Worm (Caenorhabditis elegans): Measurements from ENCODE around the gene C02B8.7.
A peak's percentile ranks its signal among the peaks of the same experiment; 100 is the strongest.

C02B8.7 gene

ce11 chrX:8137779-8138178 is at the start of gene C02B8.7:
Gene C02B8.7, minus strand, starts transcription at chrX:8137879.
- no peak for TF ChIP-seq cog-1 (tag; optimal IDR thresholded peaks at IDR 0.05)
- no peak for TF ChIP-seq klf-2 (GFP tag; conservative IDR thresholded peaks at IDR 0.05)
- TF ChIP-seq ref-1 (GFP tag; conservative IDR thresholded peaks at IDR 0.05), result no peak
- no peak for TF ChIP-seq med-1 (GFP tag; optimal IDR thresholded peaks at IDR 0.05; ENCODE audit: insufficient read depth)
- no peak for TF ChIP-seq tab-1 (GFP tag; IDR thresholded peaks at IDR 0.05)
- no peak for TF ChIP-seq T22C8.4 (GFP tag; IDR thresholded peaks at IDR 0.05)
- no peak for TF ChIP-seq ztf-29 (GFP tag; IDR thresholded peaks at IDR 0.05)
- no peak for TF ChIP-seq flt-1 (GFP tag; IDR thresholded peaks at IDR 0.05)
- TF ChIP-seq ztf-23 (GFP tag; IDR thresholded peaks at IDR 0.05), result no peak

- no peak for TF ChIP-seq T22C8.4 (GFP tag; IDR thresholded peaks at IDR 0.05)
- TF ChIP-seq tab-1 (GFP tag; IDR thresholded peaks at IDR 0.05), result no peak
- no peak for TF ChIP-seq cog-1 (tag; optimal IDR thresholded peaks at IDR 0.05)
- no peak for TF ChIP-seq ztf-23 (GFP tag; IDR thresholded peaks at IDR 0.05)
- no peak for TF ChIP-seq ref-1 (GFP tag; conservative IDR thresholded peaks at IDR 0.05)
- TF ChIP-seq ztf-29 (GFP tag; IDR thresholded peaks at IDR 0.05), result no peak
- no peak for TF ChIP-seq flt-1 (GFP tag; IDR thresholded peaks at IDR 0.05)
- no peak for TF ChIP-seq med-1 (GFP tag; optimal IDR thresholded peaks at IDR 0.05; ENCODE audit: insufficient read depth)
Observed at ce11 chrX:8185037-8185436, 47.4 kb upstream of the C02B8.7 start, which contains the start of gene C17H11.5. Gene C17H11.5, minus strand, starts transcription at chrX:8185137.

ce11 chrX:8181590-8182311 is 44.1 kb upstream of the C02B8.7 start, which contains the start of gene C17H11.4:
Gene C17H11.4, minus strand, starts transcription at chrX:8181640.
- peak; percentile 75; the same call in 1 of the 2 replicates for TF ChIP-seq tab-1 (GFP tag; IDR thresholded peaks at IDR 0.05)
- TF ChIP-seq klf-2 (GFP tag; conservative IDR thresholded peaks at IDR 0.05), result peak; percentile 67; the same call in 1 of the 2 replicates
- TF ChIP-seq T22C8.4 (GFP tag; IDR thresholded peaks at IDR 0.05), result 0 out of 2 replicates have a peak, but pooled peaks have one; percentile 10
- TF ChIP-seq ref-1 (GFP tag; conservative IDR thresholded peaks at IDR 0.05), result peak; percentile 34; the same call in 1 of the 2 replicates
- TF ChIP-seq ztf-23 (GFP tag; IDR thresholded peaks at IDR 0.05), result peak; percentile 79
- TF ChIP-seq flt-1 (GFP tag; IDR thresholded peaks at IDR 0.05), result peak; percentile 86

- TF ChIP-seq ztf-23 (GFP tag; IDR thresholded peaks at IDR 0.05) (no peak), flt-1 (GFP tag; IDR thresholded peaks at IDR 0.05) (no peak), ref-1 (GFP tag; conservative IDR thresholded peaks at IDR 0.05) (no peak)
Observed at ce11 chrX:8173610-8174009, 35.9 kb upstream of the C02B8.7 start, which contains the start of gene C17H11.1. Gene C17H11.1, plus strand, starts transcription at chrX:8173910.

ce11 chrX:8169534-8169933 is 31.9 kb upstream of the C02B8.7 start, which contains the start of gene C17H11.2:
Gene C17H11.2, plus strand, starts transcription at chrX:8169930.
- TF ChIP-seq ref-1 (GFP tag; conservative IDR thresholded peaks at IDR 0.05) (no peak), flt-1 (GFP tag; IDR thresholded peaks at IDR 0.05) (no peak), tab-1 (GFP tag; IDR thresholded peaks at IDR 0.05) (no peak), T22C8.4 (GFP tag; IDR thresholded peaks at IDR 0.05) (no peak), med-1 (GFP tag; optimal IDR thresholded peaks at IDR 0.05; ENCODE audit: insufficient read depth) (no peak), klf-2 (GFP tag; conservative IDR thresholded peaks at IDR 0.05) (no peak), ztf-29 (GFP tag; IDR thresholded peaks at IDR 0.05) (no peak), ztf-23 (GFP tag; IDR thresholded peaks at IDR 0.05) (no peak), cog-1 (tag; optimal IDR thresholded peaks at IDR 0.05) (no peak)

- no peak for TF ChIP-seq ref-1 (GFP tag; conservative IDR thresholded peaks at IDR 0.05)
- TF ChIP-seq tab-1 (GFP tag; IDR thresholded peaks at IDR 0.05), result no peak
- TF ChIP-seq flt-1 (GFP tag; IDR thresholded peaks at IDR 0.05), result peak; percentile 26; the same call in 1 of the 2 replicates
- TF ChIP-seq T22C8.4 (GFP tag; IDR thresholded peaks at IDR 0.05), result 0 out of 2 replicates have a peak, but pooled peaks have one; percentile 26
- no peak for TF ChIP-seq med-1 (GFP tag; optimal IDR thresholded peaks at IDR 0.05; ENCODE audit: insufficient read depth)
- TF ChIP-seq klf-2 (GFP tag; conservative IDR thresholded peaks at IDR 0.05), result no peak
- 0 out of 2 replicates have a peak, but pooled peaks have one; percentile 8 for TF ChIP-seq ztf-23 (GFP tag; IDR thresholded peaks at IDR 0.05)
- TF ChIP-seq ztf-29 (GFP tag; IDR thresholded peaks at IDR 0.05), result no peak
- TF ChIP-seq cog-1 (tag; optimal IDR thresholded peaks at IDR 0.05), result no peak
Observed at ce11 chrX:8163555-8163954, 25.9 kb upstream of the C02B8.7 start.

ce11 chrX:8162793-8163192 is 25.1 kb upstream of the C02B8.7 start, which contains the start of gene F22F1.3:
Gene F22F1.3, minus strand, starts transcription at chrX:8163073.
- no peak for TF ChIP-seq T22C8.4 (GFP tag; IDR thresholded peaks at IDR 0.05)

- TF ChIP-seq ref-1 (GFP tag; conservative IDR thresholded peaks at IDR 0.05), result no peak
- TF ChIP-seq flt-1 (GFP tag; IDR thresholded peaks at IDR 0.05), result 0 out of 2 replicates have a peak, but pooled peaks have one; percentile 22
Observed at ce11 chrX:8160016-8160415, 22.3 kb upstream of the C02B8.7 start.

ce11 chrX:8158975-8159813 is 21.5 kb upstream of the C02B8.7 start, which contains the start of gene hil-3:
Gene hil-3, plus strand, starts transcription at chrX:8159169.
- TF ChIP-seq med-1 (GFP tag; optimal IDR thresholded peaks at IDR 0.05; ENCODE audit: insufficient read depth) (no peak), klf-2 (GFP tag; conservative IDR thresholded peaks at IDR 0.05) (0 out of 2 replicates have a peak, but pooled peaks have one; percentile 36), cog-1 (tag; optimal IDR thresholded peaks at IDR 0.05) (peak; percentile 15), flt-1 (GFP tag; IDR thresholded peaks at IDR 0.05) (no peak), ztf-23 (GFP tag; IDR thresholded peaks at IDR 0.05) (0 out of 2 replicates have a peak, but pooled peaks have one; percentile 33), T22C8.4 (GFP tag; IDR thresholded peaks at IDR 0.05) (no peak), ref-1 (GFP tag; conservative IDR thresholded peaks at IDR 0.05) (no peak), tab-1 (GFP tag; IDR thresholded peaks at IDR 0.05) (no peak), ztf-29 (GFP tag; IDR thresholded peaks at IDR 0.05) (no peak; the same call in 1 of the 2 replicates)
